Fruit fly (Drosophila melanogaster): Measurements from ENCODE around the gene 5PtaseI.
A peak's percentile ranks its signal among the peaks of the same experiment; 100 is the strongest.

5PtaseI gene

DNA sequence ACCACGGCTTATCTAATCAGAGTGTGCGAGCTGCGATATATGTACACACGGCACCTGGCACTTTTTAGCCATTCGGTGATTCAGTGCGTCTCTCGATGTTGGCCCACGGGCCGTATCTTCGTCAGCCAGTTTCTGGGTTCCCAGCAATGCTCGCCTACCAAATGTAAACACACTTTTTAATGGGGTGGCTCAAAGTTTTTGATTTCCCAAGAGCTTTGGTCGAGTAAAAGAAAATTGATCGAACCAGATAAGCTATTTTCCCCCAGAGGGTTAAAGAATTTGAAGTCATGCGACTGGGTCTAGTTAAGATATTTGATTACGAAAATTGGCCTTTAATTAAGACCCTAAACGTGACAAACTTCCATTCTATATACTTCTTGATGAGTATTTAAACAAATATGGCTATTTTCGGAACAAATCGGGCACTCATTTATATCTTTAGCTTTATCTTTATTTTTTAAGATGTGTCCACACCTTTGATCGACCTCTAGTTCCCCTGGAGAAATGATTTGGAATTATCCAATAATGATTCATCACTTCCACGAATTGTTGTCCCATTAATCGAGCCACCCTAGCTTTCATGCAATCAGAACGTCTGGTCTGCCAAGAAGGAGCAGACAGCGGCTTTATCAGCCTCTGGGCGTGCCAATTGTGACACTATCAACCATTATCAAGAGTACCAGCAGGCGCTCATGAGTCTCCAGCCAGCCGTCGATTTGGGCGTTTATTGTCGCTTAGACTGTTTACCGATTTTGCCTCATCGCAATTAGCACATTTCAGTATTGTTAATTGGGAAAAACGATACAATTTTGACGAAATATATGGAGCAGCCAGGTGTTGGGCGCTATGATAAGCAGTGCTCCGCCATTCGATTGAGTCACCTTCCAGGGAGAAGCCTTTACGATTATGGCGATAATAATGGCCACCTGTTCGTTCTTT lies 17.4 kb downstream of the 5PtaseI start (continued):
- TF ChIP-seq chn (GFP tag; optimal IDR thresholded peaks at IDR 0.05) (no peak), CG10543 (GFP tag; optimal IDR thresholded peaks at IDR 0.05) (peak; percentile 72), CkIIα-i1 (GFP tag; IDR thresholded peaks at IDR 0.05) (no peak), CG4730 (GFP tag; IDR thresholded peaks at IDR 0.05) (no peak), BtbVII (GFP tag; optimal IDR thresholded peaks at IDR 0.05) (peak; percentile 59), CG17829 (tag; optimal IDR thresholded peaks at IDR 0.05) (peak; percentile 4)

DNA sequence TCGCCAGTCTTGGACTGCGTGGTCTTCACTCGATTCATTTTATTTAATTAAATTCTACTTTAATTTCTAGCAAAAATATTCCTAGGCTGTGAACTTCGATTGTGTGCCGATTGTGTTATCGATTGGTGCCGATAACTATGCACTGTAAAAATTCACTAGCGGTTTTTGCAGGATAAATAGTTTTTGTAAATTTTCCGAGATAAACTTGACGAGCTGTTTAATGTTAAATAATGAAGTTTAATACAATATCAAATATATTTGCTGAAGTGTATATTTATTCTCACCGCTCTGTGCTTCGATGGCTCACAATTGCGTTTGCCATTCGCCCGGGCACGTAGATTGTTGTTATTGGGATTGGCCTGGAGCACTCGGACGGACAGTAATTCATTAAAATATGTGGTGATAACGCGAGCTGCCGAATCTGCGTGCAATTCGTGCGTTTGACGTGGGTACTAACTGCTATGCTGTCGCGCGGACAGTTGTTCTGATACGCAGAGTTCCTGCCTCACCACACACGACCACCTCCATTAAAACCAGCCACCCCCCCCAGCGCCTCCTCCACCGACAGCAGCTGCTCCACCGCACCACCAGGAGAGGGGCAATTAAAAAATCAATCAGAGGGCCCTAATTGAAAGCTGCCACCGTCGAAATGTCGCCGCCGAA lies 19.9 kb downstream of the 5PtaseI start, which contains the start of the genes EMC6 and Hr96:
TSS of gene EMC6 (minus strand) at position 123 of the 663 bp plus-strand sequence.
TSS of gene Hr96 (plus strand) at position 341 of the 663 bp plus-strand sequence.
- TF ChIP-seq nau (GFP tag; optimal IDR thresholded peaks at IDR 0.05) (no peak), CG13624 (GFP tag; optimal IDR thresholded peaks at IDR 0.05) (peak; percentile 96), pros (GFP tag; optimal IDR thresholded peaks at IDR 0.05) (no peak), CG17361 (GFP tag; IDR thresholded peaks at IDR 0.05) (peak; percentile 93), bigmax (GFP tag; optimal IDR thresholded peaks at IDR 0.05) (peak; percentile 30), Adf1 (GFP tag; IDR thresholded peaks at IDR 0.05) (peak; percentile 78), CTCF (GFP tag; optimal IDR thresholded peaks at IDR 0.05) (peak; percentile 54), fru (optimal IDR thresholded peaks at IDR 0.05) (no peak), CG17612 (GFP tag; IDR thresholded peaks at IDR 0.05) (peak; percentile 81), CG31365 (tag; optimal IDR thresholded peaks at IDR 0.05) (peak; percentile 66), fd102C (GFP tag; optimal IDR thresholded peaks at IDR 0.05) (peak; percentile 63), h (optimal IDR thresholded peaks at IDR 0.05) (no peak), Trl (optimal IDR thresholded peaks at IDR 0.05) (no peak), Trl (GFP tag; optimal IDR thresholded peaks at IDR 0.05) (peak; percentile 95), Ada2b (GFP tag; IDR thresholded peaks at IDR 0.05) (peak; percentile 90), Kr (GFP tag; optimal IDR thresholded peaks at IDR 0.05) (no peak), CG7357 (GFP tag; IDR thresholded peaks at IDR 0.05) (peak; percentile 82), ssp (GFP tag; IDR thresholded peaks at IDR 0.05) (peak; percentile 75), Neu2 (GFP tag; optimal IDR thresholded peaks at IDR 0.05; ENCODE audit: borderline replicate concordance) (peak; percentile 32), CG8359 (GFP tag; optimal IDR thresholded peaks at IDR 0.05; ENCODE audit: borderline replicate concordance) (peak; percentile 57), Mrtf (GFP tag; IDR thresholded peaks at IDR 0.05) (peak; percentile 91), Doc3 (GFP tag; IDR thresholded peaks at IDR 0.05; ENCODE audit: partially characterized antibody) (peak; percentile 55; the same call in 1 of the 3 replicates), Fer1 (GFP tag; optimal IDR thresholded peaks at IDR 0.05) (peak; percentile 94), CG4730 (GFP tag; IDR thresholded peaks at IDR 0.05) (peak; percentile 93), tna (GFP tag; IDR thresholded peaks at IDR 0.05; ENCODE audit: partially characterized antibody) (peak; percentile 82), CG6683 (GFP tag; optimal IDR thresholded peaks at IDR 0.05) (peak; percentile 83), CG9609 (GFP tag; optimal IDR thresholded peaks at IDR 0.05) (peak; percentile 91), CkIIα-i1 (GFP tag; IDR thresholded peaks at IDR 0.05) (peak; percentile 45; the same call in 1 of the 2 replicates), CG17328 (GFP tag; IDR thresholded peaks at IDR 0.05) (peak; percentile 93), abd-A (tag; optimal IDR thresholded peaks at IDR 0.05) (no peak), CG34422 (GFP tag; IDR thresholded peaks at IDR 0.05) (peak; percentile 89), sna (GFP tag; IDR thresholded peaks at IDR 0.05; ENCODE audit: partially characterized antibody) (peak; percentile 75; the same call in 1 of the 2 replicates), dmrt99B (tag; optimal IDR thresholded peaks at IDR 0.05) (no peak), CG18764 (GFP tag; optimal IDR thresholded peaks at IDR 0.05) (peak; percentile 90), CG2712 (tag; optimal IDR thresholded peaks at IDR 0.05) (peak; percentile 94), pita (GFP tag; optimal IDR thresholded peaks at IDR 0.05) (no peak), Dad (GFP tag; optimal IDR thresholded peaks at IDR 0.05) (peak; percentile 95), ken (GFP tag; IDR thresholded peaks at IDR 0.05) (peak; percentile 96), Awh (GFP tag; IDR thresholded peaks at IDR 0.05) (peak; percentile 92), Atf6 (GFP tag; IDR thresholded peaks at IDR 0.05) (peak; percentile 93), CG11723 (GFP tag; optimal IDR thresholded peaks at IDR 0.05) (no peak), grn (GFP tag; optimal IDR thresholded peaks at IDR 0.05) (peak; percentile 78), CG14965 (GFP tag; optimal IDR thresholded peaks at IDR 0.05; ENCODE audit: borderline replicate concordance) (peak; percentile 48)
